Worm (Caenorhabditis elegans): ENCODE results near the gene sri-74.
"Not testable (repeated sequence)": the region's sequence is repeated elsewhere in the genome, so short reads cannot be mapped to it uniquely, and the experiment has no call there.

The sri-74 gene

DNA sequence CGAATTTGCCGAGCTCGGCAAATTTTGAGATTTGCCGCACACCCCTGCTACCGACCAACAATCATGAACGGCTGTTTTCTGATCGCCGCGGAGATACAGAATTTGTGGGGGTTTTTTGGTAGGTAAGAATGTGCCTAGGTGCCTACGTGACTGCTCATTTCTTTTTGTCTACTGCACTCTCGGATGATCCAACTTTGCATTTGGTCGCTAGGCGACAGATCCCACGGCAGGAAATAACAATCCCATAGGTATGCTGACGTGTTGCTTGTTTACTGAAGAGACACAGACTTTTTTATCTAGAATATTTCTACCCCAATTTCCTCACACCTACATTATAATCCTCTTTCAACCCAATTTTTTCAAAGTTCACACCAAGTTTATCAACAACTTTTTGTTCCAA lies 48.0 kb downstream of the sri-74 start, which contains the start of gene K02F6.8:
Gene K02F6.8 (minus strand): TSS at position 101 of the 400 bp plus-strand sequence.
- TF ChIP-seq gei-17 (GFP tag; optimal IDR thresholded peaks at IDR 0.05); tbp1 (GFP tag; optimal IDR thresholded peaks at IDR 0.05); Y56A3A.18 (GFP tag; IDR thresholded peaks at IDR 0.05): not testable (repeated sequence)

DNA sequence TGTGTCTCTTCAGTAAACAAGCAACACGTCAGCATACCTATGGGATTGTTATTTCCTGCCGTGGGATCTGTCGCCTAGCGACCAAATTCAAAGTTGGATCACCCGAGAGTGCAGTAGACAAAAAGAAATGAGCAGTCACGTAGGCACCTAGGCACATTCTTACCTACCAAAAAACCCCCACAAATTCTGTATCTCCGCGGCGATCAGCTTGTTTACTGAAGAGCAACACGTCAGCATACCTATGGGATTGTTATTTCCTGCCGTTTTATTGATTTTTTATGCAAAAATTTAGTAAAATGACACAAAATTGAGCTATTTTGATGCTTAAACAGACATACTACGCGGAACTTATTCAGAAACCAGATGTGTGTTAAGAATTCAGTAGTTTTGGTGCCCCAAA lies 48.5 kb downstream of the sri-74 start, which contains the start of gene K02F6.5:
Gene K02F6.5 (plus strand): TSS at position 301 of the 400 bp plus-strand sequence.
- not testable (repeated sequence) for TF ChIP-seq xnd-1 (tag; optimal IDR thresholded peaks at IDR 0.05); ceh-27 (GFP tag; optimal IDR thresholded peaks at IDR 0.05); egrh-3 (GFP tag; IDR thresholded peaks at IDR 0.05)

All from whole organism, young adult.